Fruit fly (Drosophila melanogaster): ENCODE measurements around the gene CG17906.

- TF ChIP-seq psq (optimal IDR thresholded peaks at IDR 0.05): no peak
- TF ChIP-seq Myc (optimal IDR thresholded peaks at IDR 0.05): no peak
Observed at dm6 chr2L:9010267-9010666, 16.1 kb downstream of the CG17906 start, which contains the start of gene CG9568.

Data from Kc167 (cell line).